Fruit fly (Drosophila melanogaster) whole organism, pupa: ENCODE results near the gene CG9917.
A peak's percentile ranks its signal among the peaks of the same experiment; 100 is the strongest.

Source experiments
- CG10348 ChIP-seq: fragments of 200-800 bp; sonication (Bioruptor generic); IDR thresholded peaks from 2 replicates; pipeline ENCODE4 v1.3.6; 2022; ENCODE audit warnings: missing biosample characterization, missing genetic modification characterization
- CG12605 ChIP-seq: fragments of 200-800 bp; sonication (Bioruptor generic); IDR thresholded peaks from 2 replicates; pipeline ENCODE4 v1.3.6; 2022; ENCODE audit warnings: missing biosample characterization, missing genetic modification characterization
- CG13204 ChIP-seq: fragments of 200-800 bp; sonication (Bioruptor generic); optimal IDR thresholded peaks from 2 replicates; lab custom pipeline; 2018; ENCODE audit warnings: missing biosample characterization, mild to moderate bottlenecking, missing genetic modification characterization, moderate library complexity
- CG15710 ChIP-seq: fragments of 200-800 bp; sonication (Bioruptor generic); optimal IDR thresholded peaks from 2 replicates; lab custom pipeline; 2018; ENCODE audit warnings: missing biosample characterization, mild to moderate bottlenecking, missing genetic modification characterization, moderate library complexity
- CG17806 ChIP-seq: fragments of 200-800 bp; sonication (Bioruptor generic); optimal IDR thresholded peaks from 2 replicates; lab custom pipeline; 2018; ENCODE audit warnings: missing biosample characterization, mild to moderate bottlenecking, missing genetic modification characterization, moderate library complexity
- CG32121 ChIP-seq: fragments of 200-800 bp; sonication (Bioruptor generic); IDR thresholded peaks from 2 replicates; pipeline ENCODE4 v1.3.6; 2022; ENCODE audit warnings: missing biosample characterization, missing genetic modification characterization
- CG34367 ChIP-seq: fragments of 200-800 bp; sonication (Bioruptor generic); optimal IDR thresholded peaks from 2 replicates; lab custom pipeline; 2018; ENCODE audit warnings: missing biosample characterization, mild to moderate bottlenecking, missing genetic modification characterization
- CG8159 ChIP-seq: fragments of 200-800 bp; sonication (Bioruptor generic); optimal IDR thresholded peaks from 3 replicates; lab custom pipeline; 2018; ENCODE audit warnings: missing biosample characterization, mild to moderate bottlenecking, missing genetic modification characterization, moderate library complexity
- CG8301 ChIP-seq: fragments of 200-800 bp; sonication (Bioruptor generic); optimal IDR thresholded peaks from 2 replicates; lab custom pipeline; 2018; ENCODE audit warnings: missing biosample characterization, mild to moderate bottlenecking, missing genetic modification characterization
- D1 ChIP-seq: fragments of 200-800 bp; sonication (Bioruptor generic); optimal IDR thresholded peaks from 2 replicates; lab custom pipeline; 2018; ENCODE audit warnings: missing biosample characterization, mild to moderate bottlenecking, missing genetic modification characterization, moderate library complexity
- EcR ChIP-seq: fragments of 200-800 bp; sonication (Bioruptor generic); optimal IDR thresholded peaks from 3 replicates; lab custom pipeline; 2019; ENCODE audit warnings: missing biosample characterization, missing genetic modification characterization, mild to moderate bottlenecking, moderate library complexity, missing genetic modification reagents
- Snoo ChIP-seq: fragments of 200-800 bp; sonication (Bioruptor generic); optimal IDR thresholded peaks from 3 replicates; lab custom pipeline; 2017; ENCODE audit warnings: missing biosample characterization, mild to moderate bottlenecking, missing genetic modification characterization, inconsistent platforms
- rn ChIP-seq: fragments of 200-800 bp; sonication (Bioruptor generic); IDR thresholded peaks from 2 replicates; pipeline ENCODE4 v1.3.6; 2022; ENCODE audit warnings: missing biosample characterization, missing genetic modification characterization

DNA sequence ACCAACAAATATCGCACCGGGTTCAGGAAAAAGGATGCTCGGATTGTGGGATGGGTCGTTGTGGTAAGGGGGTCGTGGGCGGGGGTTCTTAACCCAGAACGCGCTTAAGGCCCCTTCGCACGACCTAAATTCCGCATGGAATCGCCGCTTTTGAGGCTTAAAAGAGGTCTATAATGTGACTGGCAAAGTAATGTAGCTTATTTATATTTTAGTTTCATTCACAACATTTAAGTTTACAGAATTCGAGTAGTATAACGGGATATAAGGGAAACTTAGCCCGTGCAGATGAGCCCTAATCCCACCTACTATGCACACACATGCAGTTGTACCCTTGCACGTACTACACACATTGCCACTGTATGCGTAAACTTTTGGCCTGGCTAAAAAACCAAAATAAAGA, 44.2 kb downstream of the CG9917 start:
- TF ChIP-seq CG10348 (GFP tag; lab: Robert Waterston, UW) (no peak), CG32121 (peak; percentile 79), CG8159 (tag; lab: Kevin White, UChicago) (peak; percentile 87), EcR (GFP tag; lab: Kevin White, UChicago) (peak; percentile 51), Snoo (tag; lab: Kevin White, UChicago) (peak; percentile 78), CG12605 (GFP tag; lab: Robert Waterston, UW) (peak; percentile 87), CG34367 (tag; lab: Kevin White, UChicago) (peak; percentile 88), CG15710 (tag; lab: Kevin White, UChicago) (peak; percentile 90), rn (GFP tag; lab: Robert Waterston, UW) (peak; percentile 37; the same call in 1 of the 2 replicates), CG17806 (tag; lab: Kevin White, UChicago) (peak; percentile 83), CG13204 (GFP tag; lab: Kevin White, UChicago) (peak; percentile 88), CG8301 (peak; percentile 84), D1 (tag; lab: Kevin White, UChicago) (peak; percentile 22)
